Worm (Caenorhabditis elegans) whole organism, dauer: ENCODE results near the gene col-72.

ENCODE experiments used
- unc-62 ChIP-seq: sonication (generic microtip); optimal IDR thresholded peaks from 2 replicates; lab custom pipeline; 2017; ENCODE audit warnings: missing biosample characterization, missing genetic modification reagents, missing genetic modification characterization

The col-72 gene

DNA sequence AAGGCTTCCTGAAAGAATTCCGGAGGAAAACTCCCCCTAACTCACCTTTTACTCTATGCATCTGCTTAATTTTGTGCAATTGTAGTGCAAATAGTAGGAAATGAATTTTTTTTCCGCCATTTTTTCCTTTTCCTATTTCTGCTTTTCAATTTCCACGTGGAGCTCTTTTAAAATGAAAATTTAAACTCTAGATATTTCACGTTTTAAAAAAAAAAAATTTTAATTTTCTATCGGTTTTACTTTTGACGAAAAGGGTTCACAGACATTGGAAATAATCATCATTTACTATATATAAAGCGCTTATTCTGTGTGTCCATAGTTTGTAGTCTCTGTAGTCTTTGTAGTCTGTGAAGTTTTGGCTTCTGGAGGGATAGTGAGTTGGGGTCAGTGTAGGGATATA lies 42.4 kb downstream of the col-72 start, which contains the start of gene Y49F6B.8:
Gene Y49F6B.8 (minus strand): TSS at position 101 of the 400 bp plus-strand sequence.
- TF ChIP-seq unc-62 (GFP tag; lab: Kevin White, UChicago) = no peak

DNA sequence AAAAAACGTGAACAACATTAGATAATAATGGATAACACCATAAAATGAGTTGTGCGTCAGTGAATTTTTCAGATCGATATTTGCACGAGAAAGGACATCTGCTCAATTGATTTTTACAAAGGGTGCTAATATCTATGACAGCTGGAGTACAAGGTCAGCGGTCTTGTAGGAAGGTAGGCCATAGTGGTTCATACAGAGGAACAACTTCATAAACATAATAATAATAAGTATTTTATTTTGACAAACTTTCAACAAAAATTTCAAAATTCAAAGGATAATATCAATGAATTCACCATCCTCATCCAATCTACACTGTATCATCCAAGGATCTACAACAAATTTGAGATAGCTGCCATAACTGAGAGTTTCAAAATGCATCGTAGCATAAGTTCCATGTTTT lies 46.8 kb downstream of the col-72 start, which contains the start of gene fbxb-104:
Gene fbxb-104 (minus strand): TSS at position 101 of the 400 bp plus-strand sequence.
- TF ChIP-seq unc-62 (GFP tag; lab: Kevin White, UChicago) = no peak

DNA sequence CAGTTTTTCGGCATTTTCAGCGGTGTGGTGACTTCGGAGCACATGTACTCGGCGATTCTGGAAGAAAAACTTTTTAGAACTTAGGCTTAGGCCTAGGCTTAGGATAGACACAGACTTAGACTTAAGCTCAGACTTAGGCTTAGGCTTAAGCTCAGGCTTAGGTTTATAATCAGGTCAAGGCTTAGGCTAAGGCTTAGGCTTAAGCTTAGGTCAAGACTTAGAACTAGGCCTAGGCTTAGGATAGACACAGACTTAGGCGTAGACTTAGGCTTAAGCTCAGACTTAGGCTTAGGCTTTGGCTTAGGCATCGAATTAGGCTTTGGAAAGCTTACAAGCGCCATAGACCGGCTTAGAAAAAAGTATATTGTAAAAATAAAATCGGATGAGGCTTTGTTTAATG lies 47.5 kb downstream of the col-72 start:
- TF ChIP-seq unc-62 (GFP tag; lab: Kevin White, UChicago) = no peak

DNA sequence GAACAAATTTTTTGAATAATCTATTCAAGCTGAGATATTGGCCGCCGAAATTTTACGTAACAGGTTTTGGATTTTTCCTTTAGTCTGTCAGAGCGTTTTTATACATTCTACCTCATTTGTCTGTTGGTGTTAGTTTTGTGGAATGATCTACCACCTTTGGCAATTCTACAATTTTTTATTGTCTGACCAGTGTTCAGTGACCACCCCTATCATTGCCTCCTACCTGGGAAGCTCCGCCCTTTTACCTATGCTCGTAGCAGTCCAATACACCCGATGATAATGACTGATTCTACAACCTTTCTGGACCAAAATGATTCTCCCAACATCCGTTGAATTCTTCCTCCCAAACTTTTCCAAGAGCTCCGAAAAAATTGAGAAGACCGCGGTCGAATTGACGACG lies 50.3 kb downstream of the col-72 start, which contains the start of gene sdz-32:
Gene sdz-32 (plus strand): TSS at position 301 of the 400 bp plus-strand sequence.
- no peak for TF ChIP-seq unc-62 (GFP tag; lab: Kevin White, UChicago)

DNA sequence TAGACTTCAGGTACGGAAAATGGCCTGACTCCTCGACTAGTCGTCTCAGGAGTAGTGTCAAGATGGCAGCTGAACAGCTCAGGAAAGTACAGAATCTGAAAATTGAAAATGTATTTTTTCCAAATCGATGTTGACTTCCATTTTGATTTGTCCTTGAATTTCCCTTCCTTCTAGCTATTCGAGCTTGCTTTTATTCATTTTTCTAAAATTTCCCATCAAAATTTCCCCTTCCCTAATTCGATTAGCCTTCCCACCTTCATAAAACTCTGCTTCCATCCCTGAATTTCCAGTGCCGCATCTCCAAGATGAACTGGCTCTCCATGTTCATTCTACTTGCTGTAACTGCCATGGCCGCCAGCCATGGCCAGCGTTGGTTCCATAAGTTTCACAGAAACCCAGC lies 51.2 kb downstream of the col-72 start, which contains the start of gene Y49F6B.6:
Gene Y49F6B.6 (plus strand): TSS at position 301 of the 400 bp plus-strand sequence.
- no peak for TF ChIP-seq unc-62 (GFP tag; lab: Kevin White, UChicago)

DNA sequence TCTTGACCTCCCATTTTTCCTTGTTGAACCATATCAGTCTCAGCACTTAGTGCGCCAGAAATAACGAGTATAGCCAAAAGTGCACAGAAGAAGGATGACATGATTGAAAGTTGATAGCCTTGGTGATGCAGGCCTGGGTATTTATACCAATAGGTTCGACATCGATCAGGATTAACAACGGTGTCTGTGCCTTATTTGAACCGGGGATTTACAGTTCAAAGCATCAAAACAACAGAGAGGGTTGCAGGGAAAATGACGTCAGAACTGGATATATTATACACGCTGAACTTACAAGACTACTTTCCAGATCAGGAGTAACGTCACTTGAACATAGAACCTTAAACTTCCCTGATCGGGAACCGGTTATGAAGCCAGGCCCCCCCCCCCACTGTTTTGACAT lies 51.7 kb downstream of the col-72 start, which contains the start of gene Y49F6B.12:
Gene Y49F6B.12 (minus strand): TSS at position 101 of the 400 bp plus-strand sequence.
- no peak for TF ChIP-seq unc-62 (GFP tag; lab: Kevin White, UChicago)

DNA sequence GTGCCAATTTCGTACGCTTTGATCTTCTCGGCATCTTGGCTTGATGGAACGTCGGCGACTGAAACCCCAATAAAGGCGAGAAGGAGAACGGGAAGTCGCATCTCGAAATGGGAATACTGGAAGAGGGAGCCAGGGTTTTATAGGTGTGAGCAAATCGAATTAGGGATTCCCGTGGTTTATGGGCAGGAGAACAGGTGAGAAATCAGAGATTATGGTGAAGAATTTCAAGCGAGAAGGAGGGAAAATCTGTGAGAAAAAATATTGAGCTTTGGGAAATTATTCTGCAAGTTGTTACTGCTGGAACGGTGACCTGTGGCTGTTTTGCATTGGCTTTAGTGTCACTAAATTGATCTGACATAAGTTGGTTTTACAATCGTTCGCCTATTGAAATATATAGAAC lies 52.4 kb downstream of the col-72 start, which contains the start of gene Y49F6B.13:
Gene Y49F6B.13 (minus strand): TSS at position 101 of the 400 bp plus-strand sequence.
- no peak for TF ChIP-seq unc-62 (GFP tag; lab: Kevin White, UChicago)
